Worm (Caenorhabditis elegans): Measurements from ENCODE around the gene F10E9.4.

ce11 chrIII:8322645-8323213, 14.4 kb downstream of the F10E9.4 start, which contains the start of gene F10E9.1:
- TF ChIP-seq elt-3 (tag; optimal IDR thresholded peaks at IDR 0.05) (no peak), tbx-2 (tag; optimal IDR thresholded peaks at IDR 0.05) (no peak), lin-15B (tag; optimal IDR thresholded peaks at IDR 0.05) (no peak), ama-1 (optimal IDR thresholded peaks at IDR 0.05) (no peak), unc-62 (GFP tag; optimal IDR thresholded peaks at IDR 0.05) (no peak), mab-9 (GFP tag; IDR thresholded peaks at IDR 0.05) (no peak), skn-1 (tag; optimal IDR thresholded peaks at IDR 0.05) (no peak), rnt-1 (tag; optimal IDR thresholded peaks at IDR 0.05) (no peak), nhr-11 (tag; optimal IDR thresholded peaks at IDR 0.05) (peak; percentile 48), sup-37 (GFP tag; optimal IDR thresholded peaks at IDR 0.05) (no peak), hpl-2 (GFP tag; optimal IDR thresholded peaks at IDR 0.05) (no peak)
